Fruit fly (Drosophila melanogaster): Measurements from ENCODE around the gene Setx.
A peak's percentile ranks its signal among the peaks of the same experiment; 100 is the strongest.

DNA sequence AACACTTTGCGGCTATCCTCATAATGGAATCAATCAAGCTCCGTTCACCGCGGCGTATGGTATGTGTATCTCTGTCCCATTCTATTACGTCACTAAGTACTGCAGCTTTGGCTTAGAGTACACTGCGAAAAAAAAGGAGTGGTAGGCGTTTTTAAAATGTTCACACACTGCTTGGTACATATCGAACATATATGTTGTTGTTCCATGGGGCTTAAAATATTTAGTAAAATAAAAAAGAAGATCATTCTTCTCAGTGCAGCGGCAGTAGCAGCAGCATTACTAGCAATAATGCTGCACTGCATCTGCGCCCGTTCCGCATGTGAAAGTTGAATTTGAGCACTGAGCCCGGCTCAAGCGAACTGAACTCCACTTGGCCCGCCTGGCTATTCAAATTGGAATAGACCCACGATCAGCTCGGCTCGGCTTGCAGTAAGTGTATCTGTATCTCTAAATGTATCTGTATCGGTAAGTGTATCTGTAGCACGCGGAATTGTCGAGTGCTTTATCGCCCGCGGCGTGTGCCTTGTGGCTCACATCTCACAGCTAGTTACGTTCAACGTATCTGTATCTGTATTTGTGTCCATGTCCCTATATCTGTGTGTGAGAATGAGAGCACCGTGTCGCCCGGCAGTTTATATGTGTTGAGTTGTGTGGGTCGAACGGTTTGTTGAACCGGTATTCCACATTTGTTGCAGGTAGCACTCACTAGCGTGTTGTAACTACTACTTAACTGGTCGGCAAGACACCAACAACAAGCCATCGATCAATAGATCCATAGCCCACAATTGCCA is 16.1 kb upstream of the Setx start:
- peak; percentile 8 for TF ChIP-seq br (GFP tag; optimal IDR thresholded peaks at IDR 0.05)
- no peak for TF ChIP-seq GATAd (GFP tag; optimal IDR thresholded peaks at IDR 0.05)
- peak; percentile 16 for TF ChIP-seq dmrt93B (GFP tag; optimal IDR thresholded peaks at IDR 0.05)
- no peak for TF ChIP-seq Abd-B (GFP tag; optimal IDR thresholded peaks at IDR 0.05)
- TF ChIP-seq jim (GFP tag; optimal IDR thresholded peaks at IDR 0.05): no peak
- peak; percentile 2 for TF ChIP-seq h (GFP tag; optimal IDR thresholded peaks at IDR 0.05)
- TF ChIP-seq lola (GFP tag; optimal IDR thresholded peaks at IDR 0.05): no peak
- no peak for TF ChIP-seq Vsx2 (GFP tag; optimal IDR thresholded peaks at IDR 0.05; ENCODE audit: partially characterized antibody)
- TF ChIP-seq Dfd (GFP tag; optimal IDR thresholded peaks at IDR 0.05): no peak
- TF ChIP-seq usp (GFP tag; optimal IDR thresholded peaks at IDR 0.05): no peak
- TF ChIP-seq pan (optimal IDR thresholded peaks at IDR 0.05): no peak
- TF ChIP-seq Mio (GFP tag; optimal IDR thresholded peaks at IDR 0.05): no peak
- no peak for TF ChIP-seq psq (GFP tag; optimal IDR thresholded peaks at IDR 0.05)
- no peak for TF ChIP-seq Dif (GFP tag; optimal IDR thresholded peaks at IDR 0.05; ENCODE audit: partially characterized antibody)
